Fruit fly (Drosophila melanogaster) whole organism, pupa: ENCODE measurements around the gene CG17816.

Source experiments
- CG10348 ChIP-seq: fragments of 200-800 bp; sonication (Bioruptor generic); IDR thresholded peaks from 2 replicates; pipeline ENCODE4 v1.3.6; 2022; ENCODE audit warnings: missing biosample characterization, missing genetic modification characterization
- CG13204 ChIP-seq: fragments of 200-800 bp; sonication (Bioruptor generic); optimal IDR thresholded peaks from 2 replicates; lab custom pipeline; 2018; ENCODE audit warnings: missing biosample characterization, mild to moderate bottlenecking, missing genetic modification characterization, moderate library complexity
- CG14655 ChIP-seq: fragments of 200-800 bp; sonication (Bioruptor generic); optimal IDR thresholded peaks from 3 replicates; lab custom pipeline; 2017; ENCODE audit warnings: mild to moderate bottlenecking, missing biosample characterization, missing genetic modification reagents, missing genetic modification characterization
- CG15710 ChIP-seq: fragments of 200-800 bp; sonication (Bioruptor generic); optimal IDR thresholded peaks from 2 replicates; lab custom pipeline; 2018; ENCODE audit warnings: missing biosample characterization, mild to moderate bottlenecking, missing genetic modification characterization, moderate library complexity
- CG17806 ChIP-seq: fragments of 200-800 bp; sonication (Bioruptor generic); optimal IDR thresholded peaks from 2 replicates; lab custom pipeline; 2018; ENCODE audit warnings: missing biosample characterization, mild to moderate bottlenecking, missing genetic modification characterization, moderate library complexity
- CG4496 ChIP-seq: fragments of 200-800 bp; sonication (Bioruptor generic); IDR thresholded peaks from 3 replicates; pipeline ENCODE4 v1.3.6; 2022; ENCODE audit warnings: missing biosample characterization, missing genetic modification characterization
- CG8159 ChIP-seq: fragments of 200-800 bp; sonication (Bioruptor generic); optimal IDR thresholded peaks from 3 replicates; lab custom pipeline; 2018; ENCODE audit warnings: missing biosample characterization, mild to moderate bottlenecking, missing genetic modification characterization, moderate library complexity
- CG8301 ChIP-seq: fragments of 200-800 bp; sonication (Bioruptor generic); optimal IDR thresholded peaks from 2 replicates; lab custom pipeline; 2018; ENCODE audit warnings: missing biosample characterization, mild to moderate bottlenecking, missing genetic modification characterization
- CG9948 ChIP-seq: fragments of 200-800 bp; sonication (Bioruptor generic); optimal IDR thresholded peaks from 2 replicates; lab custom pipeline; 2018; ENCODE audit warnings: missing biosample characterization, mild to moderate bottlenecking, missing genetic modification characterization, moderate library complexity
- D1 ChIP-seq: fragments of 200-800 bp; sonication (Bioruptor generic); optimal IDR thresholded peaks from 2 replicates; lab custom pipeline; 2018; ENCODE audit warnings: missing biosample characterization, mild to moderate bottlenecking, missing genetic modification characterization, moderate library complexity
- EcR ChIP-seq: fragments of 200-800 bp; sonication (Bioruptor generic); optimal IDR thresholded peaks from 3 replicates; lab custom pipeline; 2019; ENCODE audit warnings: missing biosample characterization, missing genetic modification characterization, mild to moderate bottlenecking, moderate library complexity, missing genetic modification reagents
- Pif1A ChIP-seq: fragments of 200-800 bp; sonication (Bioruptor generic); optimal IDR thresholded peaks from 3 replicates; lab custom pipeline; 2016; ENCODE audit warnings: missing biosample characterization, missing genetic modification characterization
- Snoo ChIP-seq: fragments of 200-800 bp; sonication (Bioruptor generic); optimal IDR thresholded peaks from 3 replicates; lab custom pipeline; 2017; ENCODE audit warnings: missing biosample characterization, mild to moderate bottlenecking, missing genetic modification characterization, inconsistent platforms
- gl ChIP-seq: fragments of 200-800 bp; sonication (Bioruptor generic); optimal IDR thresholded peaks from 2 replicates; lab custom pipeline; 2018; ENCODE audit warnings: missing biosample characterization, mild to moderate bottlenecking, missing genetic modification characterization

dm6 chr3R:7926354-7926753 lies 39.8 kb upstream of the CG17816 start:
- TF ChIP-seq EcR (GFP tag; lab: Kevin White, UChicago): no peak
- no peak for TF ChIP-seq D1 (tag; lab: Kevin White, UChicago)
- no peak for TF ChIP-seq CG10348 (GFP tag; lab: Robert Waterston, UW)
- TF ChIP-seq gl (tag; lab: Kevin White, UChicago): no peak
- TF ChIP-seq CG4496 (GFP tag; lab: Robert Waterston, UW): no peak
- TF ChIP-seq CG13204: no peak
- no peak for TF ChIP-seq Pif1A (GFP tag; lab: Kevin White, UChicago)
- TF ChIP-seq CG9948 (tag; lab: Kevin White, UChicago): no peak
- TF ChIP-seq CG15710 (tag; lab: Kevin White, UChicago): no peak
- TF ChIP-seq CG17806 (tag; lab: Kevin White, UChicago): no peak
- TF ChIP-seq CG8159 (tag; lab: Kevin White, UChicago): no peak
- TF ChIP-seq Snoo (tag; lab: Kevin White, UChicago): no peak
- no peak for TF ChIP-seq CG14655 (GFP tag; lab: Kevin White, UChicago)
- no peak for TF ChIP-seq CG8301 (tag; lab: Kevin White, UChicago)
